Worm (Caenorhabditis elegans) whole organism, late embryonic: ENCODE measurements around the gene D1044.4.

Experiments used
- F13H6.1 ChIP-seq: sonication (generic microtip); optimal IDR thresholded peaks from 2 replicates; lab custom pipeline; 2016; ENCODE audit warnings: missing genetic modification characterization, missing compliant biosample characterization
- K02D7.2 ChIP-seq: sonication (generic microtip); optimal IDR thresholded peaks from 2 replicates; lab custom pipeline; 2017; ENCODE audit warnings: mild to moderate bottlenecking, missing genetic modification characterization, missing compliant biosample characterization
- K09A11.1 ChIP-seq: sonication (generic microtip); optimal IDR thresholded peaks from 2 replicates; lab custom pipeline; 2017; ENCODE audit warnings: antibody characterized with exemption, mild to moderate bottlenecking, missing genetic modification characterization, missing compliant biosample characterization; ENCODE audit not compliant: insufficient read depth
- T23F11.4 ChIP-seq: fragments of 200-800 bp; sonication (Bioruptor generic); optimal IDR thresholded peaks from 2 replicates; lab custom pipeline; 2018; ENCODE audit warnings: mild to moderate bottlenecking, missing genetic modification characterization, missing compliant biosample characterization
- ama-1 ChIP-seq: fragments of 150-350 bp; optimal IDR thresholded peaks from 2 replicates; lab custom pipeline; 2014
- ceh-14 ChIP-seq: sonication (generic microtip); optimal IDR thresholded peaks from 2 replicates; lab custom pipeline; 2016; ENCODE audit warnings: missing genotype, missing genetic modification characterization, missing compliant biosample characterization
- ceh-18 ChIP-seq: sonication (generic microtip); optimal IDR thresholded peaks from 2 replicates; lab custom pipeline; 2016; ENCODE audit warnings: missing genetic modification characterization, missing compliant biosample characterization
- ceh-19 ChIP-seq: fragments of 200-800 bp; sonication (Bioruptor generic); optimal IDR thresholded peaks from 2 replicates; lab custom pipeline; 2018; ENCODE audit warnings: mild to moderate bottlenecking, missing genetic modification characterization, missing compliant biosample characterization
- ceh-2 ChIP-seq: sonication (generic microtip); optimal IDR thresholded peaks from 2 replicates; lab custom pipeline; 2016; ENCODE audit warnings: missing genotype, missing genetic modification characterization, missing compliant biosample characterization
- ceh-22 ChIP-seq: sonication (generic microtip); optimal IDR thresholded peaks from 2 replicates; lab custom pipeline; 2017; ENCODE audit warnings: missing biosample characterization, missing genetic modification characterization
- ceh-24 ChIP-seq: sonication (generic microtip); optimal IDR thresholded peaks from 2 replicates; lab custom pipeline; 2016; ENCODE audit warnings: mild to moderate bottlenecking, missing genetic modification characterization, missing compliant biosample characterization
- ceh-34 ChIP-seq: sonication (generic microtip); optimal IDR thresholded peaks from 2 replicates; lab custom pipeline; 2016; ENCODE audit warnings: mild to moderate bottlenecking, missing genetic modification characterization, missing compliant biosample characterization
- ceh-45 ChIP-seq: fragments of 200-800 bp; sonication (Bioruptor generic); IDR thresholded peaks from 2 replicates; pipeline ENCODE4 v1.3.6; 2022; ENCODE audit warnings: missing genetic modification reagents, missing genetic modification characterization, missing compliant biosample characterization
- ceh-48 ChIP-seq: sonication (generic microtip); optimal IDR thresholded peaks from 2 replicates; lab custom pipeline; 2016; ENCODE audit warnings: missing genetic modification characterization, inconsistent platforms, missing compliant biosample characterization
- ceh-6 ChIP-seq: fragments of 200-800 bp; sonication (Bioruptor generic); optimal IDR thresholded peaks from 2 replicates; lab custom pipeline; 2018; ENCODE audit warnings: mild to moderate bottlenecking, missing genetic modification characterization, missing compliant biosample characterization
- che-1 ChIP-seq: sonication (generic microtip); optimal IDR thresholded peaks from 2 replicates; lab custom pipeline; 2016; ENCODE audit warnings: mild to moderate bottlenecking, missing genetic modification characterization, missing compliant biosample characterization
- dmd-4 ChIP-seq: sonication (generic microtip); optimal IDR thresholded peaks from 2 replicates; lab custom pipeline; 2016; ENCODE audit warnings: borderline replicate concordance, missing genetic modification characterization, missing compliant biosample characterization
- dve-1 ChIP-seq: sonication (generic microtip); optimal IDR thresholded peaks from 2 replicates; lab custom pipeline; 2017; ENCODE audit warnings: antibody characterized with exemption, mild to moderate bottlenecking, missing genetic modification characterization, missing compliant biosample characterization
- elt-2 ChIP-seq: sonication (generic microtip); optimal IDR thresholded peaks from 2 replicates; lab custom pipeline; 2016; ENCODE audit warnings: missing genetic modification reagents, missing genetic modification characterization, missing compliant biosample characterization
- elt-4 ChIP-seq: sonication (generic microtip); optimal IDR thresholded peaks from 2 replicates; lab custom pipeline; 2016; ENCODE audit warnings: missing genetic modification characterization, missing compliant biosample characterization
- ets-4 ChIP-seq: sonication (generic microtip); optimal IDR thresholded peaks from 2 replicates; lab custom pipeline; 2016; ENCODE audit warnings: missing genetic modification characterization, missing compliant biosample characterization
- eyg-1 ChIP-seq: sonication (generic microtip); optimal IDR thresholded peaks from 2 replicates; lab custom pipeline; 2016; ENCODE audit warnings: missing genotype, missing genetic modification characterization, missing compliant biosample characterization
- fkh-6 ChIP-seq: sonication (generic microtip); optimal IDR thresholded peaks from 2 replicates; lab custom pipeline; 2016; ENCODE audit warnings: missing genetic modification characterization, missing compliant biosample characterization
- hlh-13 ChIP-seq: fragments of 200-800 bp; sonication (Bioruptor generic); optimal IDR thresholded peaks from 2 replicates; lab custom pipeline; 2018; ENCODE audit warnings: mild to moderate bottlenecking, missing genetic modification characterization, missing compliant biosample characterization
- hlh-15 ChIP-seq: sonication (generic microtip); optimal IDR thresholded peaks from 2 replicates; lab custom pipeline; 2016; ENCODE audit warnings: missing genetic modification characterization, missing compliant biosample characterization
- hlh-30 ChIP-seq: sonication (generic microtip); optimal IDR thresholded peaks from 2 replicates; lab custom pipeline; 2017; ENCODE audit warnings: antibody characterized with exemption, missing genetic modification characterization, missing compliant biosample characterization; ENCODE audit not compliant: insufficient read depth
- hlh-6 ChIP-seq: sonication (generic microtip); optimal IDR thresholded peaks from 2 replicates; lab custom pipeline; 2016; ENCODE audit warnings: missing genotype, missing genetic modification characterization, missing compliant biosample characterization
- lim-6 ChIP-seq: sonication (generic microtip); optimal IDR thresholded peaks from 2 replicates; lab custom pipeline; 2016; ENCODE audit warnings: missing genetic modification characterization, missing compliant biosample characterization
- lin-11 ChIP-seq: fragments of 200-800 bp; sonication (Bioruptor generic); optimal IDR thresholded peaks from 2 replicates; lab custom pipeline; 2018; ENCODE audit warnings: mild to moderate bottlenecking, missing genetic modification characterization, missing compliant biosample characterization
- mec-3 ChIP-seq: sonication (generic microtip); optimal IDR thresholded peaks from 2 replicates; lab custom pipeline; 2016; ENCODE audit warnings: borderline replicate concordance, missing genetic modification characterization, missing compliant biosample characterization
- nfya-1 ChIP-seq: sonication (generic microtip); optimal IDR thresholded peaks from 2 replicates; lab custom pipeline; 2017; ENCODE audit warnings: missing genetic modification characterization, mild to moderate bottlenecking, missing compliant biosample characterization, antibody characterized with exemption, moderate library complexity
- nhr-232 ChIP-seq: sonication (generic microtip); optimal IDR thresholded peaks from 2 replicates; lab custom pipeline; 2016; ENCODE audit warnings: missing genetic modification characterization, missing compliant biosample characterization
- npax-4 ChIP-seq: sonication (generic microtip); optimal IDR thresholded peaks from 2 replicates; lab custom pipeline; 2016; ENCODE audit warnings: missing genetic modification characterization, missing compliant biosample characterization
- pag-3 ChIP-seq: sonication (generic microtip); optimal IDR thresholded peaks from 2 replicates; lab custom pipeline; 2016; ENCODE audit warnings: missing compliant biosample characterization, missing genetic modification characterization, borderline replicate concordance
- pat-9 ChIP-seq: fragments of 200-800 bp; sonication (Bioruptor generic); optimal IDR thresholded peaks from 2 replicates; lab custom pipeline; 2018; ENCODE audit warnings: mild to moderate bottlenecking, missing genetic modification characterization, moderate library complexity, missing compliant biosample characterization
- pax-1 ChIP-seq: fragments of 150-350 bp; optimal IDR thresholded peaks from 2 replicates; lab custom pipeline; 2014; ENCODE audit warnings: missing biosample characterization, missing genetic modification characterization
- pha-2 ChIP-seq: sonication (generic microtip); optimal IDR thresholded peaks from 2 replicates; lab custom pipeline; 2017; ENCODE audit warnings: mild to moderate bottlenecking, missing genetic modification characterization, missing compliant biosample characterization
- pha-4 ChIP-seq: fragments of 150-350 bp; optimal IDR thresholded peaks from 2 replicates; lab custom pipeline; 2018; ENCODE audit warnings: missing biosample characterization, missing genetic modification reagents, missing genetic modification characterization
- pqm-1 ChIP-seq: sonication (generic microtip); optimal IDR thresholded peaks from 2 replicates; lab custom pipeline; 2016; ENCODE audit warnings: missing genetic modification characterization, missing compliant biosample characterization
- ref-2 ChIP-seq: sonication (generic microtip); optimal IDR thresholded peaks from 2 replicates; lab custom pipeline; 2016; ENCODE audit warnings: missing genetic modification characterization, missing compliant biosample characterization
- sdc-2 ChIP-seq: sonication (generic microtip); optimal IDR thresholded peaks from 2 replicates; lab custom pipeline; 2016; ENCODE audit warnings: missing genotype, missing genetic modification characterization, missing compliant biosample characterization
- sox-2 ChIP-seq: fragments of 200-800 bp; sonication (Bioruptor generic); IDR thresholded peaks from 2 replicates; pipeline ENCODE4 v1.3.6; 2022; ENCODE audit warnings: missing genetic modification reagents, missing genetic modification characterization, missing compliant biosample characterization
- sox-4 ChIP-seq: sonication (generic microtip); optimal IDR thresholded peaks from 2 replicates; lab custom pipeline; 2017; ENCODE audit warnings: mild to moderate bottlenecking, missing genetic modification characterization, inconsistent platforms, missing compliant biosample characterization
- syd-9 ChIP-seq: sonication (generic microtip); optimal IDR thresholded peaks from 2 replicates; lab custom pipeline; 2016; ENCODE audit warnings: mild to moderate bottlenecking, missing genetic modification characterization, moderate library complexity, missing compliant biosample characterization
- tbx-7 ChIP-seq: sonication (generic microtip); optimal IDR thresholded peaks from 2 replicates; lab custom pipeline; 2016; ENCODE audit warnings: missing genotype, missing genetic modification characterization, missing compliant biosample characterization
- unc-3 ChIP-seq, 2 experiments: fragments of 200-800 bp in 1 of 2; sonication (Bioruptor generic) in 1 of 2; sonication (generic microtip) in 1 of 2; conservative IDR thresholded peaks in 1 of 2; optimal IDR thresholded peaks in 1 of 2; 2 replicates each; pipeline versions ENCODE4 v1.3.6 to Lab custom; 2016 to 2022; ENCODE audit warnings: missing compliant biosample characterization in 2 of 2, missing genetic modification characterization in 2 of 2, missing genetic modification reagents in 1 of 2
- unc-42 ChIP-seq: sonication (generic microtip); optimal IDR thresholded peaks from 2 replicates; lab custom pipeline; 2016; ENCODE audit warnings: missing genotype, missing genetic modification characterization, missing compliant biosample characterization
- unc-55 ChIP-seq: sonication (generic microtip); optimal IDR thresholded peaks from 2 replicates; lab custom pipeline; 2017; ENCODE audit warnings: missing biosample characterization, missing genetic modification reagents, missing genetic modification characterization
- unc-86 ChIP-seq: sonication (generic microtip); optimal IDR thresholded peaks from 2 replicates; lab custom pipeline; 2016; ENCODE audit warnings: missing genetic modification characterization, missing compliant biosample characterization
- zip-5 ChIP-seq: sonication (generic microtip); optimal IDR thresholded peaks from 2 replicates; lab custom pipeline; 2016; ENCODE audit warnings: missing genetic modification characterization, missing compliant biosample characterization
- ztf-16 ChIP-seq: sonication (generic microtip); optimal IDR thresholded peaks from 2 replicates; lab custom pipeline; 2017; ENCODE audit warnings: missing genetic modification characterization, missing compliant biosample characterization

The D1044.4 gene

DNA sequence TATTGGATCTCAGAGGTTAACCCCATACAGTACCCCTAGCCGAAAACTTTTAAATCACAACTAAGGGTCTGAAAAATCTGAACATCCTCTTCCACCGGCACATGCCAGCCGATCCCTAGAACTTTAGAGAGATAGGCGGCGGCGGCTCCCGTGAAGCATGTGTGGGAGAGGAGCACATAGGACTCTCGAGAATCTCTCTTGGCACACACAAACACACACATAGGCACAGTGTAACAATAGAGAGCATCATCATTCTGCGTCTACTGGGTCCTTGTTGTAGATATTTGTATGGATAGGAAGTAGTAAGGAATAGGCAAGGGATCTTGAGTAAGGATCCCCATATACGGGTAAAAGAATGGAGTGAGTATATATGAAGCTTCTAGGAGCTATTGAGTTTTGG lies 43.9 kb upstream of the D1044.4 start:
- TF ChIP-seq nfya-1 (tag; lab: Kevin White, UChicago): no peak
- peak; percentile 8 for TF ChIP-seq unc-55 (GFP tag; lab: Kevin White, UChicago)
- no peak for TF ChIP-seq ceh-2
- TF ChIP-seq, all 69 proteins: peak for 1

DNA sequence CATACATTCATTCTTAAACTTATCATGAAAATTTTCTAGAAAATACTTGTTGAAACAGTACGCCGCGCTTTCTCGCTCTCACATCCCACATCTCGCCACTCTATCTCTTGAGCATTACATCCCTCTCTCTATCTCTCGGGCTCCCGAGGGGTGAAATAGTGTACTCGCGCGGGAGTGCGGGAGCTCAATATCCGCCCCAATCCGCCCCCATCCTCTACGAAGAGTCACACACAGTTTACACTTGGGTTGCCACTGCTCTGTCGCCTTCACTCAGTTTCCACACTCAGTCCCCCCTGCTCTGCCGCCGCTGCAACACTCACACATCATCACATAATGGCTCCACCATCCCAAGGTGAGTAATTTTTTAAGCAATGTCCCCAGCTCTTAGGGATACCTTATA lies 43.0 kb upstream of the D1044.4 start, which contains the start of gene mlc-3:
Gene mlc-3 (plus strand): TSS at position 227 of the 400 bp plus-strand sequence.
- TF ChIP-seq dve-1 (tag; lab: Kevin White, UChicago) (no peak), lin-11 (tag; lab: Kevin White, UChicago) (no peak), K02D7.2 (no peak), sdc-2 (tag; lab: Kevin White, UChicago) (no peak), ceh-6 (GFP tag; lab: Kevin White, UChicago) (no peak), nhr-232 (tag; lab: Kevin White, UChicago) (no peak), pat-9 (tag; lab: Kevin White, UChicago) (peak; percentile 47), lim-6 (tag; lab: Kevin White, UChicago) (no peak), syd-9 (tag; lab: Kevin White, UChicago) (no peak), npax-4 (tag; lab: Kevin White, UChicago) (no peak), elt-2 (tag; lab: Kevin White, UChicago) (no peak), pqm-1 (tag; lab: Kevin White, UChicago) (no peak), hlh-30 (tag; lab: Kevin White, UChicago) (no peak), che-1 (tag; lab: Kevin White, UChicago) (no peak), ama-1 (lab: Kevin White, UChicago) (no peak), ref-2 (tag; lab: Kevin White, UChicago) (peak; percentile 32), eyg-1 (tag; lab: Kevin White, UChicago) (peak; percentile 14), unc-3 (GFP tag; conservative IDR thresholded peaks at IDR 0.05; lab: Robert Waterston, UW) (no peak), unc-3 (tag; optimal IDR thresholded peaks at IDR 0.05; lab: Kevin White, UChicago) (no peak), pha-4 (tag; lab: Kevin White, UChicago) (no peak), sox-4 (no peak), dmd-4 (tag; lab: Kevin White, UChicago) (no peak), ceh-48 (tag; lab: Kevin White, UChicago) (no peak), ceh-18 (tag; lab: Kevin White, UChicago) (peak; percentile 73), unc-86 (tag; lab: Kevin White, UChicago) (no peak), F13H6.1 (tag; lab: Kevin White, UChicago) (no peak), hlh-13 (GFP tag; lab: Kevin White, UChicago) (no peak), tbx-7 (tag; lab: Kevin White, UChicago) (no peak), T23F11.4 (GFP tag; lab: Kevin White, UChicago) (no peak), pax-1 (tag; lab: Kevin White, UChicago) (no peak), elt-4 (tag; lab: Kevin White, UChicago) (no peak), fkh-6 (tag; lab: Kevin White, UChicago) (no peak), pag-3 (tag; lab: Kevin White, UChicago) (no peak), ceh-34 (tag; lab: Kevin White, UChicago) (peak; percentile 58), hlh-15 (tag; lab: Kevin White, UChicago) (no peak), ztf-16 (tag; lab: Kevin White, UChicago) (no peak), ceh-14 (tag; lab: Kevin White, UChicago) (peak; percentile 34), ets-4 (tag; lab: Kevin White, UChicago) (peak; percentile 68), ceh-19 (GFP tag; lab: Kevin White, UChicago) (no peak), zip-5 (no peak), unc-55 (GFP tag; lab: Kevin White, UChicago) (no peak), unc-42 (no peak), pha-2 (tag; lab: Kevin White, UChicago) (no peak), ceh-2 (no peak), mec-3 (tag; lab: Kevin White, UChicago) (no peak), ceh-24 (tag; lab: Kevin White, UChicago) (no peak), sox-2 (GFP tag; lab: Robert Waterston, UW) (no peak), ceh-22 (no peak), K09A11.1 (no peak), hlh-6 (no peak), ceh-45 (GFP tag; lab: Robert Waterston, UW) (no peak)
